Worm (Caenorhabditis elegans) whole organism, young adult: Measurements from ENCODE around the gene aak-1.

ENCODE experiments used
- B0261.1 ChIP-seq: sonication (generic microtip); optimal IDR thresholded peaks from 2 replicates; lab custom pipeline; 2016; ENCODE audit warnings: mild to moderate bottlenecking, missing genetic modification characterization, moderate library complexity, missing compliant biosample characterization
- B0336.3 ChIP-seq: fragments of 200-800 bp; sonication (Bioruptor generic); IDR thresholded peaks from 2 replicates; pipeline ENCODE4 v1.3.6; 2022; ENCODE audit warnings: missing genetic modification characterization, missing compliant biosample characterization
- D2030.7 ChIP-seq: fragments of 200-800 bp; sonication (Bioruptor generic); IDR thresholded peaks from 2 replicates; pipeline ENCODE4 v1.3.6; 2022; ENCODE audit warnings: missing genetic modification reagents, missing genetic modification characterization, missing compliant biosample characterization
- F39B2.1 ChIP-seq: fragments of 200-800 bp; sonication (Bioruptor generic); IDR thresholded peaks from 2 replicates; pipeline ENCODE4 v1.3.6; 2022; ENCODE audit warnings: missing genetic modification reagents, missing genetic modification characterization, missing compliant biosample characterization
- F55B11.4 ChIP-seq: sonication (generic microtip); optimal IDR thresholded peaks from 2 replicates; lab custom pipeline; 2016; ENCODE audit warnings: missing compliant biosample characterization, missing genetic modification characterization, borderline replicate concordance; ENCODE audit not compliant: insufficient read depth
- K11D2.4 ChIP-seq: fragments of 200-800 bp; sonication (Bioruptor generic); IDR thresholded peaks from 2 replicates; pipeline ENCODE4 v1.3.6; 2022; ENCODE audit warnings: missing genetic modification reagents, missing genetic modification characterization, missing compliant biosample characterization
- Y53G8AR.9 ChIP-seq: fragments of 200-800 bp; sonication (Bioruptor generic); conservative IDR thresholded peaks from 2 replicates; pipeline ENCODE4 v1.3.6; 2022; ENCODE audit warnings: missing genetic modification reagents, missing genetic modification characterization, missing compliant biosample characterization
- Y56A3A.18 ChIP-seq: fragments of 200-800 bp; sonication (Bioruptor generic); IDR thresholded peaks from 2 replicates; pipeline ENCODE4 v1.3.6; 2022; ENCODE audit warnings: missing genetic modification reagents, missing genetic modification characterization, missing compliant biosample characterization
- Y95B8A.8 ChIP-seq: fragments of 200-800 bp; sonication (Bioruptor generic); IDR thresholded peaks from 2 replicates; pipeline ENCODE4 v1.3.6; 2022; ENCODE audit warnings: missing genetic modification reagents, missing genetic modification characterization, missing compliant biosample characterization
- aptf-2 ChIP-seq: fragments of 200-800 bp; sonication (Bioruptor generic); conservative IDR thresholded peaks from 2 replicates; pipeline ENCODE4 v1.3.6; 2022; ENCODE audit warnings: missing genetic modification reagents, missing genetic modification characterization, missing compliant biosample characterization
- athp-1 ChIP-seq: sonication (generic microtip); optimal IDR thresholded peaks from 2 replicates; lab custom pipeline; 2017; ENCODE audit warnings: mild to moderate bottlenecking, missing genetic modification characterization, missing compliant biosample characterization
- attf-3 ChIP-seq: fragments of 200-800 bp; sonication (Bioruptor generic); conservative IDR thresholded peaks from 2 replicates; pipeline ENCODE4 v1.3.6; 2022; ENCODE audit warnings: missing genetic modification reagents, missing genetic modification characterization, missing compliant biosample characterization
- cebp-1 ChIP-seq, 2 experiments: fragments of 200-800 bp in 1 of 2; sonication (Bioruptor generic) in 1 of 2; sonication (generic microtip) in 1 of 2; IDR thresholded peaks in 1 of 2; optimal IDR thresholded peaks in 1 of 2; 2 replicates each; pipeline versions ENCODE4 v1.3.6 to Lab custom; 2017 to 2022; ENCODE audit warnings: missing compliant biosample characterization in 2 of 2, missing genetic modification characterization in 2 of 2, mild to moderate bottlenecking in 1 of 2, missing genetic modification reagents in 1 of 2, moderate library complexity in 1 of 2
- ceh-27 ChIP-seq: fragments of 200-800 bp; sonication (Bioruptor generic); optimal IDR thresholded peaks from 2 replicates; lab custom pipeline; 2018; ENCODE audit warnings: mild to moderate bottlenecking, missing genetic modification characterization, moderate library complexity, missing compliant biosample characterization
- ceh-40 ChIP-seq: fragments of 200-800 bp; sonication (Bioruptor generic); IDR thresholded peaks from 2 replicates; pipeline ENCODE4 v1.3.6; 2022; ENCODE audit warnings: missing genetic modification characterization, missing compliant biosample characterization
- chd-7 ChIP-seq: sonication (generic microtip); optimal IDR thresholded peaks from 2 replicates; lab custom pipeline; 2016; ENCODE audit warnings: mild to moderate bottlenecking, missing genetic modification characterization, moderate library complexity, missing compliant biosample characterization
- dox-1 ChIP-seq: fragments of 200-800 bp; sonication (Bioruptor generic); IDR thresholded peaks from 2 replicates; pipeline ENCODE4 v1.3.6; 2022; ENCODE audit warnings: missing genetic modification reagents, missing genetic modification characterization, missing compliant biosample characterization
- ekl-4 ChIP-seq: fragments of 200-800 bp; sonication (Bioruptor generic); IDR thresholded peaks from 2 replicates; pipeline ENCODE4 v1.3.6; 2022; ENCODE audit warnings: missing genetic modification reagents, missing genetic modification characterization, missing compliant biosample characterization
- ets-4 ChIP-seq: fragments of 200-800 bp; sonication (Bioruptor generic); optimal IDR thresholded peaks from 2 replicates; lab custom pipeline; 2018; ENCODE audit warnings: mild to moderate bottlenecking, missing genetic modification characterization, missing compliant biosample characterization
- gei-17 ChIP-seq: fragments of 200-800 bp; sonication (Bioruptor generic); optimal IDR thresholded peaks from 2 replicates; lab custom pipeline; 2018; ENCODE audit warnings: mild to moderate bottlenecking, missing genetic modification characterization, missing compliant biosample characterization
- hmg-1.2 ChIP-seq: fragments of 200-800 bp; sonication (Bioruptor generic); IDR thresholded peaks from 2 replicates; pipeline ENCODE4 v1.3.6; 2022; ENCODE audit warnings: missing genetic modification reagents, missing genetic modification characterization, missing compliant biosample characterization
- lin-54 ChIP-seq: fragments of 200-800 bp; sonication (Bioruptor generic); optimal IDR thresholded peaks from 2 replicates; lab custom pipeline; 2018; ENCODE audit warnings: mild to moderate bottlenecking, missing genetic modification characterization, missing compliant biosample characterization
- madf-10 ChIP-seq: sonication (generic microtip); optimal IDR thresholded peaks from 2 replicates; lab custom pipeline; 2016; ENCODE audit warnings: mild to moderate bottlenecking, missing genetic modification characterization, missing compliant biosample characterization
- mcd-1 ChIP-seq: fragments of 200-800 bp; sonication (Bioruptor generic); IDR thresholded peaks from 2 replicates; pipeline ENCODE4 v1.3.6; 2022; ENCODE audit warnings: missing genetic modification reagents, missing genetic modification characterization, missing compliant biosample characterization
- nfya-1 ChIP-seq: sonication (generic microtip); optimal IDR thresholded peaks from 2 replicates; lab custom pipeline; 2017; ENCODE audit warnings: antibody characterized with exemption, missing compliant biosample characterization, missing genetic modification characterization, borderline replicate concordance; ENCODE audit not compliant: insufficient read depth
- nhr-120 ChIP-seq: fragments of 200-800 bp; sonication (Bioruptor generic); IDR thresholded peaks from 2 replicates; pipeline ENCODE4 v1.3.6; 2022; ENCODE audit warnings: missing genetic modification characterization, missing compliant biosample characterization
- nhr-27 ChIP-seq: fragments of 200-800 bp; sonication (Bioruptor generic); optimal IDR thresholded peaks from 2 replicates; lab custom pipeline; 2018; ENCODE audit warnings: mild to moderate bottlenecking, missing genetic modification characterization, moderate library complexity, missing compliant biosample characterization
- nhr-80 ChIP-seq: sonication (generic microtip); optimal IDR thresholded peaks from 2 replicates; lab custom pipeline; 2016; ENCODE audit warnings: missing genetic modification characterization, missing compliant biosample characterization
- pbrm-1 ChIP-seq: fragments of 200-800 bp; sonication (Bioruptor generic); IDR thresholded peaks from 2 replicates; pipeline ENCODE4 v1.3.6; 2022; ENCODE audit warnings: missing genetic modification reagents, missing genetic modification characterization, missing compliant biosample characterization
- rcor-1 ChIP-seq: fragments of 200-800 bp; sonication (Bioruptor generic); IDR thresholded peaks from 2 replicates; pipeline ENCODE4 v1.3.6; 2022; ENCODE audit warnings: missing genetic modification reagents, missing genetic modification characterization, missing compliant biosample characterization
- rpc-1 ChIP-seq, 2 experiments: fragments of 150-350 bp in 1 of 2; sonication (generic microtip) in 1 of 2; optimal IDR thresholded peaks; 2 replicates each; lab custom pipeline; 2014 to 2018; ENCODE audit warnings: missing biosample characterization in 1 of 2, missing genetic modification characterization in 1 of 2, missing genetic modification reagents in 1 of 2, missing genotype in 1 of 2
- snpc-1.1 ChIP-seq: sonication (generic microtip); optimal IDR thresholded peaks from 2 replicates; lab custom pipeline; 2017; ENCODE audit warnings: missing genetic modification characterization, mild to moderate bottlenecking, missing compliant biosample characterization, antibody characterized with exemption, moderate library complexity, missing genotype, missing genetic modification reagents; ENCODE audit not compliant: insufficient read depth
- snpc-1.3 ChIP-seq: sonication (generic microtip); optimal IDR thresholded peaks from 2 replicates; lab custom pipeline; 2017; ENCODE audit warnings: missing genetic modification characterization, mild to moderate bottlenecking, missing compliant biosample characterization, antibody characterized with exemption, moderate library complexity, missing genotype, missing genetic modification reagents; ENCODE audit not compliant: insufficient read depth
- snpc-3.4 ChIP-seq: sonication (generic microtip); optimal IDR thresholded peaks from 2 replicates; lab custom pipeline; 2017; ENCODE audit warnings: missing genetic modification characterization, mild to moderate bottlenecking, missing compliant biosample characterization, antibody characterized with exemption, moderate library complexity, missing genotype, missing genetic modification reagents
- snpc-4 ChIP-seq, 5 experiments: fragments of 150-350 bp in 1 of 5; sonication (generic microtip) in 4 of 5; optimal IDR thresholded peaks; 2 replicates each; lab custom pipeline; 2014 to 2018; ENCODE audit warnings: missing genetic modification characterization in 5 of 5, missing biosample characterization in 3 of 5, antibody characterized with exemption in 2 of 5, mild to moderate bottlenecking in 2 of 5, missing compliant biosample characterization in 2 of 5, missing genotype in 2 of 5, moderate library complexity in 2 of 5, missing genetic modification reagents in 1 of 5
- tlf-1 ChIP-seq: fragments of 200-800 bp; sonication (Bioruptor generic); optimal IDR thresholded peaks from 2 replicates; lab custom pipeline; 2018; ENCODE audit warnings: mild to moderate bottlenecking, missing genetic modification characterization, missing compliant biosample characterization
- xnd-1 ChIP-seq: sonication (generic microtip); optimal IDR thresholded peaks from 2 replicates; lab custom pipeline; 2016; ENCODE audit warnings: missing genotype, missing genetic modification reagents, missing genetic modification characterization, missing compliant biosample characterization
- ztf-18 ChIP-seq: sonication (generic microtip); optimal IDR thresholded peaks from 2 replicates; lab custom pipeline; 2016; ENCODE audit warnings: missing genotype, mild to moderate bottlenecking, missing genetic modification characterization, missing compliant biosample characterization
- ztf-25 ChIP-seq: fragments of 200-800 bp; sonication (Bioruptor generic); IDR thresholded peaks from 2 replicates; pipeline ENCODE4 v1.3.6; 2022; ENCODE audit warnings: missing genetic modification reagents, missing genetic modification characterization, missing compliant biosample characterization
- ztf-26 ChIP-seq: sonication (generic microtip); optimal IDR thresholded peaks from 2 replicates; lab custom pipeline; 2017; ENCODE audit warnings: missing genetic modification characterization, missing compliant biosample characterization

aak-1 gene

DNA sequence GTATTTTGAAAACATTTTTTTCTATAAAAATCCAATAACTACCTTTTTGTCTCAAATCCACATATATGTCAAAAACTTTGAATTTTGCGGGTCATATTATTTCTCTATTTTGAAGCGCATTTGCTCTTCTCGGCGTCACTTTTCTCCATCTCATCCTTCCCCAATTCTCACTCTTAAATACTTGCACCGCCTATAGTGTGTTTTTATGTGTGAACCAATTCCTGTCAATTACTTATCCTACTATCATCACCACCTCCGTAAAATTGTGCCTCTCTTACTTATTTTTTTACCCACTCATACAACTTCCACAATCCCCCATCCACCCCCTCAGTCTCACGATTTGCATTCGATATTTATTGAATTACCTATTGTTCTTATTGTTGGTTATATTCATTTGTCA, 44.9 kb upstream of the aak-1 start:
- no peak for TF ChIP-seq ceh-40 (GFP tag; lab: Robert Waterston, UW)
- TF ChIP-seq Y56A3A.18 (GFP tag; lab: Robert Waterston, UW), result 0 out of 2 replicates have a peak, but pooled peaks have one; percentile 35
- TF ChIP-seq ets-4 (GFP tag; lab: Kevin White, UChicago), result no peak
- TF ChIP-seq Y95B8A.8 (GFP tag; lab: Robert Waterston, UW), result 0 out of 2 replicates have a peak, but pooled peaks have one; percentile 51
- TF ChIP-seq dox-1 (GFP tag; lab: Robert Waterston, UW), result 0 out of 2 replicates have a peak, but pooled peaks have one; percentile 11
- no peak for TF ChIP-seq nhr-27 (tag; lab: Kevin White, UChicago)
- TF ChIP-seq, all 124 proteins: peak for 3

DNA sequence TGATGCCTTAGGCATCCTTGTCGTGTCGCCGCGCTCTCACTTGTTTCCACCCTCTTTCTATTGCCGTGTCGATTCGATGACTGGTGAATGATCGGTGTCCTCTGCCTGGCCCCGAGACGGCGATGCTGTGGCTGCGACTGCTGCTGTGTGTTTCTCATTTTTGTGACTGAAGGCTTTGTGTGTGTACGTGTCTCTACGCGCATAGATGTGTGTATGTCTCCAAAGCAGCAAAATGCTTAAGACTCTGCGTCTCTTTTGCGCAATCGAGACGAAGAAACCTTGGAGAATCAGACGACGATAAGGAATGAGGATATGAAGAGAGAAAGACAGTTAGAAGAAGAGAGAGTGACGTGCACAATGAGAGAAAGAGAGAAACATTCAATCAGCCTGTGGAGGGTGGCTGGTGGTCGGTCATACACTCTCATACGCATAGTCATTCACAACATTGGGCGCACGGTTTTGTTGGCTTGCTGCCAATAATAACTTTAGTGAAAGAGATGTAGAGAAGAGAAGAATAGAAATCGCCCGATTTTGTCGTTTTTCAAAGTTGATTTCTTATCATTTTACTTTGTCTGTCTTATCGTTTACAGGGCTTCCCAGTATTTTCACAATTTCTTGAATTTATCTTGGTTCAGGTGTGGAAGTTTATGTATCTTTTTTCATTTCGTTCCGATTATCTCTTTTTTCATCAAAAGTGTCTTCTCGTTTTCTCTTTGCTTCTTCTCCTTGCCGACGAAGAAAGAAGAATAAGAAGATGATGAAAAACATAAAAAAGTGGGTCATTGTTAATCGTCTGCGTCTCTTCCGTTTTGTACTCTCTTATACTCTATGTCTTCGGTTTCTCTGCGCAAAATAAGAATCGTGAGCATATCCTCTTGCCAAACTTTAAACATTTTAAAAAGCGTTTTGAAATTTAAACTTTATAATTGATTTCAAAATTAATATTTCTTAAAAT, 41.3 kb upstream of the aak-1 start:
- peak; percentile 78 for TF ChIP-seq ets-4 (GFP tag; lab: Kevin White, UChicago)
- peak; percentile 88 for TF ChIP-seq dox-1 (GFP tag; lab: Robert Waterston, UW)
- peak; percentile 74; the same call in 1 of the 2 replicates for TF ChIP-seq K11D2.4 (GFP tag; lab: Robert Waterston, UW)
- no peak for TF ChIP-seq F39B2.1 (GFP tag; lab: Robert Waterston, UW)
- TF ChIP-seq athp-1 (tag; lab: Kevin White, UChicago), result peak; percentile 85
- peak; percentile 90 for TF ChIP-seq ceh-27 (GFP tag; lab: Kevin White, UChicago)
- TF ChIP-seq ztf-18, result peak; percentile 77
- TF ChIP-seq nhr-120, result no peak
- TF ChIP-seq nhr-27 (tag; lab: Kevin White, UChicago), result no peak
- peak; percentile 35; the same call in 1 of the 2 replicates for TF ChIP-seq ekl-4
- TF ChIP-seq Y53G8AR.9 (GFP tag; lab: Robert Waterston, UW), result 0 out of 2 replicates have a peak, but pooled peaks have one; percentile 72
- peak; percentile 69 for TF ChIP-seq mcd-1 (GFP tag; lab: Robert Waterston, UW)
- TF ChIP-seq snpc-1.1, result peak; percentile 57
- peak; percentile 48 for TF ChIP-seq snpc-1.3 (tag; lab: Kevin White, UChicago)
- TF ChIP-seq D2030.7, result no peak
- no peak for TF ChIP-seq cebp-1 (GFP tag; IDR thresholded peaks at IDR 0.05; lab: Robert Waterston, UW)
- TF ChIP-seq cebp-1 (tag; optimal IDR thresholded peaks at IDR 0.05; lab: Kevin White, UChicago), result peak; percentile 92
- no peak for TF ChIP-seq xnd-1 (tag; lab: Kevin White, UChicago)
- TF ChIP-seq rcor-1, result peak; percentile 33; the same call in 1 of the 2 replicates
- TF ChIP-seq ztf-25 (GFP tag; lab: Robert Waterston, UW), result no peak
- no peak for TF ChIP-seq B0261.1 (tag; lab: Kevin White, UChicago)
- peak; percentile 73 for TF ChIP-seq gei-17 (GFP tag; lab: Kevin White, UChicago)
- TF ChIP-seq F55B11.4, result no peak
- peak; percentile 53 for TF ChIP-seq snpc-3.4 (tag; lab: Kevin White, UChicago)
- TF ChIP-seq lin-54 (GFP tag; lab: Kevin White, UChicago), result peak; percentile 67
- TF ChIP-seq madf-10 (tag; lab: Kevin White, UChicago), result peak; percentile 88
- peak; percentile 79 for TF ChIP-seq pbrm-1 (GFP tag; lab: Robert Waterston, UW)
- no peak for TF ChIP-seq aptf-2 (GFP tag; lab: Robert Waterston, UW)
- peak; percentile 84 for TF ChIP-seq ztf-26 (tag; lab: Kevin White, UChicago)
- TF ChIP-seq chd-7 (tag; lab: Kevin White, UChicago), result peak; percentile 94
- TF ChIP-seq B0336.3 (GFP tag; lab: Robert Waterston, UW), result peak; percentile 94
- peak; percentile 80 for TF ChIP-seq tlf-1 (GFP tag; lab: Kevin White, UChicago)
- TF ChIP-seq nhr-80 (tag; lab: Kevin White, UChicago), result peak; percentile 99
- TF ChIP-seq nfya-1 (tag; lab: Kevin White, UChicago), result no peak
- peak; percentile 17; the same call in 1 of the 2 replicates for TF ChIP-seq attf-3 (GFP tag; lab: Robert Waterston, UW)
- no peak for TF ChIP-seq snpc-4 (GFP tag; optimal IDR thresholded peaks at IDR 0.05; lab: Kevin White, UChicago)
- TF ChIP-seq snpc-4 (tag; optimal IDR thresholded peaks at IDR 0.05; lab: Kevin White, UChicago), result peak; percentile 49 to 76 (median 74)
- TF ChIP-seq rpc-1 (optimal IDR thresholded peaks at IDR 0.05; lab: Kevin White, UChicago), result no peak
- TF ChIP-seq rpc-1 (tag; optimal IDR thresholded peaks at IDR 0.05; lab: Kevin White, UChicago), result no peak
- TF ChIP-seq Y56A3A.18 (GFP tag; lab: Robert Waterston, UW), result 0 out of 2 replicates have a peak, but pooled peaks have one; percentile 21
- peak; percentile 91 for TF ChIP-seq hmg-1.2 (GFP tag; lab: Robert Waterston, UW)
- no peak for TF ChIP-seq ceh-40 (GFP tag; lab: Robert Waterston, UW)
